Fruit fly (Drosophila melanogaster): Measurements from ENCODE around the gene Cpr97Ea.

The Cpr97Ea gene

DNA sequence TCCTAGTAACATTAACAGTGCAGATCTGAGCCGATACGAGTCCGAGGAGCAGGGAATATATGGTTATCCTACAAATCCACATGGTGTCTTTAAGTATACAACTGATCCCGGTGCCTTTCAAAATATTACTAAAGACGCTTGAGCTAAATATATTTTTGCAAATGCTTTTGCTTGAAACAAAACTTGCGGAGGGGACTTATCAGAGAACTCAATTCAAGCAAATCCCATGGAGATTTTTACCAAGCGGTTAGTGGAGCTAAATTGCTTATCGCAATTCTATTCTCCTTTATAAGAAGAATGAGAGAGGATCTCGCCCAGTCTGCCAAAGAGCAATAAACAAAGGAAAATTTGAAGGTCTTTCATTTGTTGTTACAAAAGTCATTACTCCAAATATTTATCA is 12.0 kb upstream of the Cpr97Ea start, which contains the start of gene eater:
TSS of gene eater (minus strand) at position 101 of the 400 bp plus-strand sequence.
- TF ChIP-seq CG4496 (GFP tag; IDR thresholded peaks at IDR 0.05) = no peak
- no peak for TF ChIP-seq EcR (GFP tag; optimal IDR thresholded peaks at IDR 0.05)
- TF ChIP-seq CG10348 (GFP tag; IDR thresholded peaks at IDR 0.05) = no peak
- no peak for TF ChIP-seq CG32121 (GFP tag; IDR thresholded peaks at IDR 0.05)
- TF ChIP-seq CG9948 (tag; optimal IDR thresholded peaks at IDR 0.05) = no peak
- TF ChIP-seq CG17806 (tag; optimal IDR thresholded peaks at IDR 0.05) = no peak
- TF ChIP-seq CG34367 (tag; optimal IDR thresholded peaks at IDR 0.05) = no peak
- TF ChIP-seq Snoo (tag; optimal IDR thresholded peaks at IDR 0.05) = no peak
- no peak for TF ChIP-seq CG15710 (tag; optimal IDR thresholded peaks at IDR 0.05)
- TF ChIP-seq Ets98B (GFP tag; IDR thresholded peaks at IDR 0.05) = no peak
- no peak for TF ChIP-seq Pif1B (GFP tag; optimal IDR thresholded peaks at IDR 0.05)
- no peak for TF ChIP-seq CG12605 (GFP tag; IDR thresholded peaks at IDR 0.05)
- no peak for TF ChIP-seq CG13204 (GFP tag; optimal IDR thresholded peaks at IDR 0.05)
- no peak for TF ChIP-seq gl (tag; optimal IDR thresholded peaks at IDR 0.05)
- TF ChIP-seq D1 (tag; optimal IDR thresholded peaks at IDR 0.05) = no peak
- no peak for TF ChIP-seq fd96Ca (GFP tag; IDR thresholded peaks at IDR 0.05)
- no peak for TF ChIP-seq CG8159 (tag; optimal IDR thresholded peaks at IDR 0.05)
- TF ChIP-seq CG14655 (GFP tag; optimal IDR thresholded peaks at IDR 0.05) = no peak
- no peak for TF ChIP-seq Pif1A (GFP tag; optimal IDR thresholded peaks at IDR 0.05)

dm6 chr3R:27098638-27099037 is 11.1 kb upstream of the Cpr97Ea start:
- no peak for TF ChIP-seq CG34367 (tag; optimal IDR thresholded peaks at IDR 0.05)
- TF ChIP-seq CG9948 (tag; optimal IDR thresholded peaks at IDR 0.05) = no peak
- no peak for TF ChIP-seq CG17806 (tag; optimal IDR thresholded peaks at IDR 0.05)
- no peak for TF ChIP-seq Pif1A (GFP tag; optimal IDR thresholded peaks at IDR 0.05)
- TF ChIP-seq Snoo (tag; optimal IDR thresholded peaks at IDR 0.05) = no peak
- no peak for TF ChIP-seq EcR (GFP tag; optimal IDR thresholded peaks at IDR 0.05)
- no peak for TF ChIP-seq fd96Ca (GFP tag; IDR thresholded peaks at IDR 0.05)

DNA sequence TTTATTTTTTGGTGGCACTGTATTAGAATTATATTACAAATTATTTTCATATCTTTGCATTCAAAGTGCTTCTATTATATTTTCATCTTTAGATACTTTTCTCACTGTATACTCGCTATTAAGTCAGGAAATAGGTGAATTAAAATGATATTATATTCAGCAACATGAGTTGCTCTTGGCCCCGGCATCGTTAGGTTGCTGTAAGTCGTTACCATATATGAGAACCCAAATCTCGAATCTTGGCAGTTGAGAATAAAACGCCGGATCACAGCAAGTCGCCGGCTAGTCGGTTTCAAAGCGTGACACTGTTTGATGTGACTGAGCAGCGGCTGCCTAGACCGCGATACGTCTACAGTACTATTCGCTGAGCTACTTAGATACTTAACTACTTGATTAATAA is 6.7 kb upstream of the Cpr97Ea start, which contains the start of gene CG14259:
TSS of gene CG14259 (plus strand) at position 301 of the 400 bp plus-strand sequence.
- TF ChIP-seq Snoo (tag; optimal IDR thresholded peaks at IDR 0.05) (no peak), CG32121 (GFP tag; IDR thresholded peaks at IDR 0.05) (no peak), D1 (tag; optimal IDR thresholded peaks at IDR 0.05) (no peak), CG8301 (tag; optimal IDR thresholded peaks at IDR 0.05) (no peak), CG13204 (GFP tag; optimal IDR thresholded peaks at IDR 0.05) (no peak)

- TF ChIP-seq Pif1B (GFP tag; optimal IDR thresholded peaks at IDR 0.05) (no peak), Ets98B (GFP tag; IDR thresholded peaks at IDR 0.05) (no peak), CG10348 (GFP tag; IDR thresholded peaks at IDR 0.05) (no peak), CG8159 (tag; optimal IDR thresholded peaks at IDR 0.05) (no peak), gl (tag; optimal IDR thresholded peaks at IDR 0.05) (no peak), EcR (GFP tag; optimal IDR thresholded peaks at IDR 0.05) (no peak), Snoo (tag; optimal IDR thresholded peaks at IDR 0.05) (no peak), rn (GFP tag; IDR thresholded peaks at IDR 0.05) (no peak)
These were observed 5.3 kb upstream of the Cpr97Ea start, which contains the start of gene CG14258 for dm6 chr3R:27092843-27093242. Gene CG14258 (plus strand): TSS chr3R:27093143.

dm6 chr3R:27092263-27092662 is 4.7 kb upstream of the Cpr97Ea start:
- TF ChIP-seq CG10348 (GFP tag; IDR thresholded peaks at IDR 0.05) = no peak
- peak; percentile 50 for TF ChIP-seq CG8159 (tag; optimal IDR thresholded peaks at IDR 0.05)
- no peak for TF ChIP-seq gl (tag; optimal IDR thresholded peaks at IDR 0.05)
- TF ChIP-seq CG34367 (tag; optimal IDR thresholded peaks at IDR 0.05) = peak; percentile 34
- TF ChIP-seq D1 (tag; optimal IDR thresholded peaks at IDR 0.05) = no peak
- TF ChIP-seq CG12605 (GFP tag; IDR thresholded peaks at IDR 0.05) = no peak
- no peak for TF ChIP-seq CG13204 (GFP tag; optimal IDR thresholded peaks at IDR 0.05)
- TF ChIP-seq CG32121 (GFP tag; IDR thresholded peaks at IDR 0.05) = peak; percentile 40; the same call in 1 of the 2 replicates
- TF ChIP-seq CG9948 (tag; optimal IDR thresholded peaks at IDR 0.05) = peak; percentile 50
- no peak for TF ChIP-seq rn (GFP tag; IDR thresholded peaks at IDR 0.05)
- TF ChIP-seq CG15710 (tag; optimal IDR thresholded peaks at IDR 0.05) = peak; percentile 34
- no peak for TF ChIP-seq Snoo (tag; optimal IDR thresholded peaks at IDR 0.05)
- TF ChIP-seq Pif1A (GFP tag; optimal IDR thresholded peaks at IDR 0.05) = peak; percentile 34
- TF ChIP-seq CG8301 (tag; optimal IDR thresholded peaks at IDR 0.05) = peak; percentile 31
- peak; percentile 72 for TF ChIP-seq EcR (GFP tag; optimal IDR thresholded peaks at IDR 0.05)
- TF ChIP-seq CG4496 (GFP tag; IDR thresholded peaks at IDR 0.05) = peak; percentile 80
- TF ChIP-seq CG14655 (GFP tag; optimal IDR thresholded peaks at IDR 0.05) = peak; percentile 34
- no peak for TF ChIP-seq Pif1B (GFP tag; optimal IDR thresholded peaks at IDR 0.05)
- no peak for TF ChIP-seq fd96Ca (GFP tag; IDR thresholded peaks at IDR 0.05)
- peak; percentile 36 for TF ChIP-seq CG17806 (tag; optimal IDR thresholded peaks at IDR 0.05)
- TF ChIP-seq Ets98B (GFP tag; IDR thresholded peaks at IDR 0.05) = no peak

- TF ChIP-seq D1 (tag; optimal IDR thresholded peaks at IDR 0.05) (no peak), CG10348 (GFP tag; IDR thresholded peaks at IDR 0.05) (no peak), CG8159 (tag; optimal IDR thresholded peaks at IDR 0.05) (no peak), CG14655 (GFP tag; optimal IDR thresholded peaks at IDR 0.05) (no peak), CG8301 (tag; optimal IDR thresholded peaks at IDR 0.05) (no peak), fd96Ca (GFP tag; IDR thresholded peaks at IDR 0.05) (no peak), CG17806 (tag; optimal IDR thresholded peaks at IDR 0.05) (no peak), gl (tag; optimal IDR thresholded peaks at IDR 0.05) (no peak), CG32121 (GFP tag; IDR thresholded peaks at IDR 0.05) (0 out of 2 replicates have a peak, but pooled peaks have one; percentile 40), CG15710 (tag; optimal IDR thresholded peaks at IDR 0.05) (no peak), CG4496 (GFP tag; IDR thresholded peaks at IDR 0.05) (peak; percentile 15; the same call in 1 of the 3 replicates), CG34367 (tag; optimal IDR thresholded peaks at IDR 0.05) (no peak), Ets98B (GFP tag; IDR thresholded peaks at IDR 0.05) (0 out of 2 replicates have a peak, but pooled peaks have one; percentile 24), Pif1A (GFP tag; optimal IDR thresholded peaks at IDR 0.05) (no peak), CG9948 (tag; optimal IDR thresholded peaks at IDR 0.05) (no peak), Snoo (tag; optimal IDR thresholded peaks at IDR 0.05) (no peak), CG13204 (GFP tag; optimal IDR thresholded peaks at IDR 0.05) (no peak), Pif1B (GFP tag; optimal IDR thresholded peaks at IDR 0.05) (no peak), rn (GFP tag; IDR thresholded peaks at IDR 0.05) (no peak), CG12605 (GFP tag; IDR thresholded peaks at IDR 0.05) (no peak), EcR (GFP tag; optimal IDR thresholded peaks at IDR 0.05) (peak; percentile 44)
These were observed 3.5 kb upstream of the Cpr97Ea start, which contains the start of gene Cpr97Eb for dm6 chr3R:27091106-27091505. Gene Cpr97Eb (minus strand): TSS chr3R:27091130.

All from whole organism, pupa.